Fruit fly (Drosophila melanogaster): Measurements from ENCODE around the gene RecQ5.

DNA sequence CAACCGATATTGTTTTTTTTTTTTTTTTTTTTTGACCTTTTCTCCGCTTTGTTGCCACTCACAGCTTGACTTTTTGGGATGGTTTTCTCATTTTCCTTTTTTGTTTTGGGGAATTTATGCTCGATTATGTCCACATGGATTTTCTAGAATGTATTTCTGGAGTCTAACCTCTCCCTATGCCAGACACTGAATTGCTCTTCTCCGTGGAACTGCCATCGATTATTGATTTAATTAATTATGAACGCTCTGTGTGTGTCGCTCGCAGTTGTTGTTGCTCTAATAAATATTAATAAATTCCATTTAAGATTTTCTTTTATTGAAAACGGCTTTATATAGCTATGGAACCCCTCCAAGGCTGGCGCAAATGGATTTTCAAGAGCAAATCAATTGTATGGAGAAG is 23.8 kb upstream of the RecQ5 start:
- TF ChIP-seq br (GFP tag; optimal IDR thresholded peaks at IDR 0.05), result no peak
- TF ChIP-seq sv (GFP tag; optimal IDR thresholded peaks at IDR 0.05), result no peak
- no peak for TF ChIP-seq usp (GFP tag; optimal IDR thresholded peaks at IDR 0.05)
- no peak for TF ChIP-seq woc (GFP tag; optimal IDR thresholded peaks at IDR 0.05)
- TF ChIP-seq OdsH (GFP tag; optimal IDR thresholded peaks at IDR 0.05), result no peak
- TF ChIP-seq psq (GFP tag; optimal IDR thresholded peaks at IDR 0.05), result no peak
- no peak for TF ChIP-seq Dif (GFP tag; optimal IDR thresholded peaks at IDR 0.05; ENCODE audit: partially characterized antibody)
- no peak for TF ChIP-seq Jra (GFP tag; optimal IDR thresholded peaks at IDR 0.05)
- no peak for TF ChIP-seq pan (optimal IDR thresholded peaks at IDR 0.05)
- no peak for TF ChIP-seq Vsx2 (GFP tag; optimal IDR thresholded peaks at IDR 0.05; ENCODE audit: partially characterized antibody)
- TF ChIP-seq Dfd (GFP tag; optimal IDR thresholded peaks at IDR 0.05), result no peak
- TF ChIP-seq h (GFP tag; optimal IDR thresholded peaks at IDR 0.05), result no peak

Data from whole organism, wandering third instar larva.